Fruit fly (Drosophila melanogaster) whole organism, embryonic: ENCODE measurements around the gene CG11771.

Source experiments
- Asciz ChIP-seq: fragments of 200-800 bp; sonication (Bioruptor generic); optimal IDR thresholded peaks from 2 replicates; lab custom pipeline; 2017; ENCODE audit warnings: missing biosample characterization, mild to moderate bottlenecking, missing genetic modification characterization, missing genetic modification reagents
- CG10267 ChIP-seq: fragments of 200-800 bp; sonication (Bioruptor generic); optimal IDR thresholded peaks from 2 replicates; lab custom pipeline; 2018; ENCODE audit warnings: missing biosample characterization, mild to moderate bottlenecking, missing genetic modification characterization, moderate library complexity
- CG10654 ChIP-seq: fragments of 200-800 bp; sonication (Bioruptor generic); optimal IDR thresholded peaks from 2 replicates; lab custom pipeline; 2016; ENCODE audit warnings: missing biosample characterization, missing genetic modification characterization
- CG11696 ChIP-seq: fragments of 200-800 bp; sonication (Bioruptor generic); IDR thresholded peaks from 2 replicates; pipeline ENCODE4 v1.3.6; 2022; ENCODE audit warnings: missing biosample characterization, missing genetic modification characterization
- CG12219 ChIP-seq: fragments of 200-800 bp; sonication (Bioruptor generic); optimal IDR thresholded peaks from 3 replicates; lab custom pipeline; 2018; ENCODE audit warnings: missing biosample characterization, mild to moderate bottlenecking, missing genetic modification characterization
- CG13296 ChIP-seq: fragments of 200-800 bp; sonication (Bioruptor generic); optimal IDR thresholded peaks from 3 replicates; lab custom pipeline; 2018; ENCODE audit warnings: missing biosample characterization, mild to moderate bottlenecking, missing genetic modification characterization
- CG14050 ChIP-seq: fragments of 200-800 bp; sonication (Bioruptor generic); IDR thresholded peaks from 3 replicates; pipeline ENCODE4 v1.3.6; 2022; ENCODE audit warnings: missing biosample characterization, missing genetic modification characterization
- CG17359 ChIP-seq: fragments of 200-800 bp; sonication (Bioruptor generic); optimal IDR thresholded peaks from 3 replicates; lab custom pipeline; 2018; ENCODE audit warnings: missing biosample characterization, mild to moderate bottlenecking, missing genetic modification characterization, moderate library complexity
- CG17568 ChIP-seq: fragments of 200-800 bp; sonication (Bioruptor generic); optimal IDR thresholded peaks from 2 replicates; lab custom pipeline; 2018; ENCODE audit warnings: missing biosample characterization, mild to moderate bottlenecking, missing genetic modification characterization, moderate library complexity
- CG18764 ChIP-seq: fragments of 200-800 bp; sonication (Bioruptor generic); optimal IDR thresholded peaks from 3 replicates; lab custom pipeline; 2016; ENCODE audit warnings: missing biosample characterization, missing genetic modification characterization
- CG30403 ChIP-seq: fragments of 200-800 bp; sonication (Bioruptor generic); optimal IDR thresholded peaks from 3 replicates; lab custom pipeline; 2016; ENCODE audit warnings: missing biosample characterization, missing genetic modification characterization
- CG31441 ChIP-seq: fragments of 200-800 bp; sonication (Bioruptor generic); IDR thresholded peaks from 2 replicates; pipeline ENCODE4 v1.3.6; 2022; ENCODE audit warnings: missing biosample characterization, missing genetic modification characterization
- CG3281 ChIP-seq: fragments of 200-800 bp; sonication (Bioruptor generic); optimal IDR thresholded peaks from 3 replicates; lab custom pipeline; 2017; ENCODE audit warnings: missing biosample characterization, mild to moderate bottlenecking, missing genetic modification characterization
- CG33557 ChIP-seq: fragments of 200-800 bp; sonication (Bioruptor generic); optimal IDR thresholded peaks from 2 replicates; lab custom pipeline; 2019; ENCODE audit warnings: missing biosample characterization, mild to moderate bottlenecking, missing genetic modification characterization, moderate library complexity
- CG6654 ChIP-seq: fragments of 200-800 bp; sonication (Bioruptor generic); optimal IDR thresholded peaks from 2 replicates; lab custom pipeline; 2017; ENCODE audit warnings: missing biosample characterization, mild to moderate bottlenecking, missing genetic modification characterization
- CG7556 ChIP-seq: fragments of 200-800 bp; sonication (Bioruptor generic); optimal IDR thresholded peaks from 2 replicates; lab custom pipeline; 2017; ENCODE audit warnings: missing biosample characterization, mild to moderate bottlenecking, missing genetic modification characterization
- CG7928 ChIP-seq: fragments of 200-800 bp; sonication (Bioruptor generic); optimal IDR thresholded peaks from 2 replicates; lab custom pipeline; 2017; ENCODE audit warnings: missing biosample characterization, mild to moderate bottlenecking, missing genetic modification characterization
- CG8290 ChIP-seq, 3 experiments: fragments of 200-800 bp; sonication (Bioruptor generic); optimal IDR thresholded peaks; 2 replicates each; lab custom pipeline; 2016 to 2019; ENCODE audit warnings: missing biosample characterization in 3 of 3, missing genetic modification characterization in 3 of 3, mild to moderate bottlenecking in 2 of 3, moderate library complexity in 1 of 3
- CG8478 ChIP-seq: fragments of >200 bp; optimal IDR thresholded peaks from 2 replicates; lab custom pipeline; 2018
- CG8924 ChIP-seq: fragments of 200-800 bp; optimal IDR thresholded peaks from 3 replicates; lab custom pipeline; 2019; ENCODE audit warnings: missing biosample characterization, mild to moderate bottlenecking, missing genetic modification characterization, moderate library complexity
- CG9876 ChIP-seq: fragments of 200-800 bp; sonication (Bioruptor generic); optimal IDR thresholded peaks from 2 replicates; lab custom pipeline; 2016; ENCODE audit warnings: missing biosample characterization, missing genetic modification characterization
- CG9932 ChIP-seq: fragments of 200-800 bp; sonication (Bioruptor generic); IDR thresholded peaks from 2 replicates; pipeline ENCODE4 v1.3.6; 2022; ENCODE audit warnings: missing biosample characterization, missing genetic modification characterization
- E2f1 ChIP-seq: fragments of 200-800 bp; sonication (Bioruptor generic); IDR thresholded peaks from 2 replicates; pipeline ENCODE4 v1.3.6; 2022; ENCODE audit warnings: missing biosample characterization, missing genetic modification characterization
- HmgZ ChIP-seq: fragments of 200-800 bp; sonication (Bioruptor generic); optimal IDR thresholded peaks from 2 replicates; lab custom pipeline; 2018; ENCODE audit warnings: missing biosample characterization, mild to moderate bottlenecking, missing genetic modification characterization
- Hsf ChIP-seq: fragments of 200-800 bp; sonication (Bioruptor generic); optimal IDR thresholded peaks from 3 replicates; lab custom pipeline; 2016; ENCODE audit warnings: missing biosample characterization, missing genetic modification characterization
- Mrtf ChIP-seq: fragments of 200-800 bp; sonication (Bioruptor generic); IDR thresholded peaks from 3 replicates; pipeline ENCODE4 v1.3.6; 2022; ENCODE audit warnings: missing biosample characterization, missing genetic modification characterization
- Pdp1 ChIP-seq, 2 experiments: fragments of 200-800 bp; sonication (Bioruptor generic); optimal IDR thresholded peaks; 3 replicates each; lab custom pipeline; 2016; ENCODE audit warnings: missing biosample characterization in 2 of 2, missing genetic modification characterization in 2 of 2, mild to moderate bottlenecking in 1 of 2, moderate library complexity in 1 of 2
- Ptx1 ChIP-seq: fragments of 200-800 bp; sonication (Bioruptor generic); IDR thresholded peaks from 2 replicates; pipeline ENCODE4 v1.3.6; 2022; ENCODE audit warnings: missing biosample characterization, missing genetic modification characterization
- Rx ChIP-seq: fragments of 200-800 bp; sonication (Bioruptor generic); IDR thresholded peaks from 2 replicates; pipeline ENCODE4 v1.3.6; 2022; ENCODE audit warnings: missing biosample characterization, missing genetic modification characterization
- Sin3A ChIP-seq: fragments of >200 bp; optimal IDR thresholded peaks from 2 replicates; lab custom pipeline; 2018
- Six4 ChIP-seq: fragments of 200-800 bp; sonication (Bioruptor generic); optimal IDR thresholded peaks from 2 replicates; lab custom pipeline; 2016; ENCODE audit warnings: missing biosample characterization, missing genetic modification characterization
- Sox100B ChIP-seq: fragments of 200-800 bp; sonication (Bioruptor generic); optimal IDR thresholded peaks from 3 replicates; lab custom pipeline; 2018; ENCODE audit warnings: missing biosample characterization, mild to moderate bottlenecking, missing genetic modification characterization
- Sox102F ChIP-seq: fragments of 200-800 bp; sonication (Bioruptor generic); optimal IDR thresholded peaks from 2 replicates; lab custom pipeline; 2018; ENCODE audit warnings: missing biosample characterization, mild to moderate bottlenecking, missing genetic modification characterization, moderate library complexity
- Xrp1 ChIP-seq: fragments of 200-800 bp; sonication (Bioruptor generic); IDR thresholded peaks from 2 replicates; pipeline ENCODE4 v1.3.6; 2022; ENCODE audit warnings: missing biosample characterization, missing genetic modification characterization
- ase ChIP-seq: fragments of 200-800 bp; sonication (Bioruptor generic); IDR thresholded peaks from 3 replicates; pipeline ENCODE4 v1.3.6; 2022; ENCODE audit warnings: missing biosample characterization, missing genetic modification characterization
- croc ChIP-seq: fragments of 200-800 bp; sonication (Bioruptor generic); conservative IDR thresholded peaks from 3 replicates; pipeline ENCODE4 v1.3.6; 2022; ENCODE audit warnings: missing biosample characterization, missing genetic modification characterization
- dmrt11E ChIP-seq: fragments of 200-800 bp; sonication (Bioruptor generic); optimal IDR thresholded peaks from 3 replicates; lab custom pipeline; 2018; ENCODE audit warnings: missing biosample characterization, mild to moderate bottlenecking, missing genetic modification characterization, moderate library complexity
- dmrt99B ChIP-seq: fragments of 200-800 bp; sonication (Bioruptor generic); optimal IDR thresholded peaks from 2 replicates; lab custom pipeline; 2018; ENCODE audit warnings: missing biosample characterization, mild to moderate bottlenecking, missing genetic modification characterization, moderate library complexity
- ewg ChIP-seq: fragments of 200-800 bp; sonication (Bioruptor generic); optimal IDR thresholded peaks from 3 replicates; lab custom pipeline; 2017; ENCODE audit warnings: mild to moderate bottlenecking, missing biosample characterization, missing genetic modification reagents, missing genetic modification characterization
- h ChIP-seq: fragments of >200 bp; optimal IDR thresholded peaks from 2 replicates; lab custom pipeline; 2017
- kay ChIP-seq: fragments of 200-800 bp; sonication (Bioruptor generic); optimal IDR thresholded peaks from 2 replicates; lab custom pipeline; 2016; ENCODE audit warnings: missing biosample characterization, missing genetic modification characterization
- kni ChIP-seq: fragments of 200-800 bp; sonication (Bioruptor generic); optimal IDR thresholded peaks from 3 replicates; lab custom pipeline; 2017; ENCODE audit warnings: mild to moderate bottlenecking, missing biosample characterization, missing genetic modification reagents, missing genetic modification characterization
- odd ChIP-seq: fragments of 200-800 bp; sonication (Bioruptor generic); optimal IDR thresholded peaks from 2 replicates; lab custom pipeline; 2017; ENCODE audit warnings: missing biosample characterization, mild to moderate bottlenecking, missing genetic modification characterization
- pnt ChIP-seq: fragments of 200-800 bp; sonication (Bioruptor generic); optimal IDR thresholded peaks from 3 replicates; lab custom pipeline; 2016; ENCODE audit warnings: missing biosample characterization, missing genetic modification characterization
- psq ChIP-seq: fragments of 200-800 bp; sonication (Bioruptor generic); optimal IDR thresholded peaks from 2 replicates; lab custom pipeline; 2017; ENCODE audit warnings: missing biosample characterization, missing genetic modification characterization
- repo ChIP-seq: fragments of 200-800 bp; sonication (Bioruptor generic); optimal IDR thresholded peaks from 2 replicates; lab custom pipeline; 2016; ENCODE audit warnings: missing biosample characterization, missing genetic modification characterization
- sug ChIP-seq: fragments of 200-800 bp; optimal IDR thresholded peaks from 2 replicates; lab custom pipeline; 2019; ENCODE audit warnings: missing biosample characterization, mild to moderate bottlenecking, missing genetic modification characterization, moderate library complexity
- tgo ChIP-seq: fragments of 200-800 bp; sonication (Bioruptor generic); IDR thresholded peaks from 3 replicates; pipeline ENCODE4 v1.3.6; 2022; ENCODE audit warnings: missing biosample characterization, missing genetic modification characterization
- tin ChIP-seq: fragments of 200-800 bp; sonication (Bioruptor generic); optimal IDR thresholded peaks from 3 replicates; lab custom pipeline; 2016; ENCODE audit warnings: missing biosample characterization, missing genetic modification characterization
- vfl ChIP-seq: fragments of 200-800 bp; sonication (Bioruptor generic); optimal IDR thresholded peaks from 2 replicates; lab custom pipeline; 2016; ENCODE audit warnings: missing biosample characterization, missing genetic modification characterization
- z ChIP-seq: fragments of 200-800 bp; sonication (Bioruptor generic); IDR thresholded peaks from 3 replicates; pipeline ENCODE4 v1.3.6; 2022; ENCODE audit warnings: missing biosample characterization, missing genetic modification characterization

Gene CG11771

dm6 chr3R:24893320-24893955 lies 38.4 kb upstream of the CG11771 start (continued):
- peak; percentile 14 for TF ChIP-seq CG7928 (GFP tag; lab: Kevin White, UChicago)
- peak; percentile 59 for TF ChIP-seq CG18764 (GFP tag; lab: Kevin White, UChicago)
- peak; percentile 22 for TF ChIP-seq kni
- peak; percentile 27 for TF ChIP-seq CG6654 (GFP tag; lab: Kevin White, UChicago)
- TF ChIP-seq croc (GFP tag; lab: Robert Waterston, UW) = peak; percentile 74
- TF ChIP-seq CG13296 (GFP tag; lab: Kevin White, UChicago) = peak; percentile 79
- peak; percentile 80 for TF ChIP-seq Asciz (GFP tag; lab: Kevin White, UChicago)
- TF ChIP-seq CG8924 (tag; lab: Kevin White, UChicago) = peak; percentile 94
- peak; percentile 90 for TF ChIP-seq dmrt11E (tag; lab: Kevin White, UChicago)
- TF ChIP-seq ewg = peak; percentile 31
- TF ChIP-seq CG31441 (GFP tag; lab: Robert Waterston, UW) = peak; percentile 97
- no peak for TF ChIP-seq repo (GFP tag; lab: Kevin White, UChicago)
- TF ChIP-seq CG10267 = peak; percentile 91
- TF ChIP-seq psq = peak; percentile 21
- TF ChIP-seq CG8290 (GFP tag; optimal IDR thresholded peaks at IDR 0.05; lab: Kevin White, UChicago) = peak; percentile 62
- no peak for TF ChIP-seq CG8290 (tag; optimal IDR thresholded peaks at IDR 0.05; lab: Kevin White, UChicago)
- no peak for TF ChIP-seq CG9876 (GFP tag; lab: Kevin White, UChicago)
- peak; percentile 61 for TF ChIP-seq tgo (GFP tag; lab: Robert Waterston, UW)
- no peak for TF ChIP-seq CG8478 (lab: Kevin White, UChicago)
- TF ChIP-seq ase (GFP tag; lab: Robert Waterston, UW) = 0 out of 3 replicates have a peak, but pooled peaks have one; percentile 44
- no peak for TF ChIP-seq sug (tag; lab: Kevin White, UChicago)
- TF ChIP-seq Sox100B (GFP tag; lab: Kevin White, UChicago) = peak; percentile 93
- no peak for TF ChIP-seq vfl (GFP tag; lab: Kevin White, UChicago)
- peak; percentile 49; the same call in 1 of the 2 replicates for TF ChIP-seq CG9932 (GFP tag; lab: Robert Waterston, UW)
- TF ChIP-seq CG17359 (tag; lab: Kevin White, UChicago) = peak; percentile 85
- TF ChIP-seq CG3281 = peak; percentile 69
- TF ChIP-seq Ptx1 (GFP tag; lab: Robert Waterston, UW) = peak; percentile 82
- peak; percentile 71 for TF ChIP-seq Six4 (GFP tag; lab: Kevin White, UChicago)
- no peak for TF ChIP-seq CG14050 (GFP tag; lab: Robert Waterston, UW)
- peak; percentile 67 for TF ChIP-seq E2f1 (GFP tag; lab: Robert Waterston, UW)
- TF ChIP-seq CG30403 (GFP tag; lab: Kevin White, UChicago) = peak; percentile 85
- peak; percentile 89 for TF ChIP-seq CG33557 (GFP tag; lab: Kevin White, UChicago)
- TF ChIP-seq HmgZ (tag; lab: Kevin White, UChicago) = peak; percentile 11
- TF ChIP-seq odd (GFP tag; lab: Kevin White, UChicago) = peak; percentile 60
- TF ChIP-seq Sin3A (lab: Kevin White, UChicago) = no peak
- TF ChIP-seq tin (GFP tag; lab: Kevin White, UChicago) = peak; percentile 52
- TF ChIP-seq dmrt99B (tag; lab: Kevin White, UChicago) = peak; percentile 92
- TF ChIP-seq Pdp1 (GFP tag; optimal IDR thresholded peaks at IDR 0.05; lab: Kevin White, UChicago) = peak in 1 of 2 experiments; percentile 5
- peak; percentile 62 for TF ChIP-seq CG10654 (GFP tag; lab: Kevin White, UChicago)
- TF ChIP-seq pnt (GFP tag; lab: Kevin White, UChicago) = peak; percentile 12
- TF ChIP-seq z (GFP tag; lab: Robert Waterston, UW) = peak; percentile 93
- no peak for TF ChIP-seq CG17568 (GFP tag; lab: Kevin White, UChicago)
- peak; percentile 55; the same call in 2 of the 3 replicates for TF ChIP-seq Mrtf (GFP tag; lab: Robert Waterston, UW)
- TF ChIP-seq h (lab: Kevin White, UChicago) = no peak
- no peak for TF ChIP-seq Rx (GFP tag; lab: Robert Waterston, UW)
- TF ChIP-seq Sox102F (GFP tag; lab: Kevin White, UChicago) = peak; percentile 74
- peak; percentile 91 for TF ChIP-seq CG7556 (GFP tag; lab: Kevin White, UChicago)
- TF ChIP-seq Hsf (GFP tag; lab: Kevin White, UChicago) = peak; percentile 23
- peak; percentile 8 for TF ChIP-seq CG12219 (GFP tag; lab: Kevin White, UChicago)
- peak; percentile 57 for TF ChIP-seq CG11696 (GFP tag; lab: Robert Waterston, UW)
- peak; percentile 68 for TF ChIP-seq kay (GFP tag; lab: Kevin White, UChicago)
- TF ChIP-seq Xrp1 (GFP tag; lab: Robert Waterston, UW) = peak; percentile 81
